Worm (Caenorhabditis elegans): ENCODE results near the gene cutc-1.

The cutc-1 gene

ce11 chrIII:8432143-8432542 is 28.7 kb upstream of the cutc-1 start, which contains the start of gene ZK1236.5:
TSS of gene ZK1236.5 (minus strand) at chrIII:8432214.
- TF ChIP-seq lin-35 (GFP tag; optimal IDR thresholded peaks at IDR 0.05): peak in 1 of 3 experiments; percentile 4
- no peak for TF ChIP-seq unc-62 (GFP tag; optimal IDR thresholded peaks at IDR 0.05)
- peak; percentile 46 for TF ChIP-seq him-1 (tag; optimal IDR thresholded peaks at IDR 0.05)
- peak; percentile 93 for TF ChIP-seq attf-3 (GFP tag; conservative IDR thresholded peaks at IDR 0.05)

ce11 chrIII:8429497-8429896 is 26.1 kb upstream of the cutc-1 start:
- TF ChIP-seq attf-6 (GFP tag; IDR thresholded peaks at IDR 0.05) (no peak), ztf-6 (GFP tag; IDR thresholded peaks at IDR 0.05) (no peak), C06A6.2 (GFP tag; conservative IDR thresholded peaks at IDR 0.05) (no peak), K11D2.4 (GFP tag; IDR thresholded peaks at IDR 0.05) (no peak), unc-62 (GFP tag; optimal IDR thresholded peaks at IDR 0.05) (no peak), nhr-27 (tag; optimal IDR thresholded peaks at IDR 0.05) (no peak), nhr-179 (tag; optimal IDR thresholded peaks at IDR 0.05) (no peak), C17E4.6 (GFP tag; IDR thresholded peaks at IDR 0.05) (no peak), madf-10 (tag; optimal IDR thresholded peaks at IDR 0.05) (no peak), akir-1 (GFP tag; optimal IDR thresholded peaks at IDR 0.05) (no peak), Y79H2A.3 (GFP tag; conservative IDR thresholded peaks at IDR 0.05) (no peak), dox-1 (GFP tag; IDR thresholded peaks at IDR 0.05) (no peak), B0035.1 (tag; optimal IDR thresholded peaks at IDR 0.05) (no peak), lsl-1 (GFP tag; optimal IDR thresholded peaks at IDR 0.05) (no peak), repo-1 (tag; optimal IDR thresholded peaks at IDR 0.05) (no peak), T07F8.4 (tag; optimal IDR thresholded peaks at IDR 0.05) (no peak), lag-1 (GFP tag; IDR thresholded peaks at IDR 0.05) (no peak), lin-35 (GFP tag; optimal IDR thresholded peaks at IDR 0.05) (no peak)

- TF ChIP-seq F55B11.4 (tag; optimal IDR thresholded peaks at IDR 0.05; ENCODE audit: borderline replicate concordance, insufficient read depth) (no peak), dox-1 (GFP tag; IDR thresholded peaks at IDR 0.05) (no peak), madf-6 (GFP tag; IDR thresholded peaks at IDR 0.05) (peak; percentile 96), madf-10 (tag; optimal IDR thresholded peaks at IDR 0.05) (no peak), mcd-1 (GFP tag; IDR thresholded peaks at IDR 0.05) (no peak; the same call in 1 of the 2 replicates), B0336.3 (GFP tag; IDR thresholded peaks at IDR 0.05) (no peak), snpc-1.3 (tag; optimal IDR thresholded peaks at IDR 0.05; ENCODE audit: insufficient read depth) (peak; percentile 7), sdz-38 (tag; optimal IDR thresholded peaks at IDR 0.05) (no peak), ztf-18 (tag; optimal IDR thresholded peaks at IDR 0.05) (no peak), mes-4 (tag; optimal IDR thresholded peaks at IDR 0.05) (no peak), rcor-1 (GFP tag; IDR thresholded peaks at IDR 0.05) (no peak), ztf-6 (GFP tag; IDR thresholded peaks at IDR 0.05) (no peak), F33H1.4 (GFP tag; IDR thresholded peaks at IDR 0.05) (peak; percentile 36; the same call in 1 of the 2 replicates), cebp-2 (GFP tag; IDR thresholded peaks at IDR 0.05) (no peak), lin-54 (GFP tag; optimal IDR thresholded peaks at IDR 0.05) (no peak), madf-8 (GFP tag; conservative IDR thresholded peaks at IDR 0.05) (peak; percentile 95), attf-5 (GFP tag; optimal IDR thresholded peaks at IDR 0.05) (no peak), repo-1 (tag; optimal IDR thresholded peaks at IDR 0.05) (no peak), nhr-179 (tag; optimal IDR thresholded peaks at IDR 0.05) (no peak), F10E7.11 (tag; optimal IDR thresholded peaks at IDR 0.05) (no peak), Y53F4B.3 (GFP tag; IDR thresholded peaks at IDR 0.05) (no peak), athp-1 (tag; optimal IDR thresholded peaks at IDR 0.05) (no peak), egl-44 (GFP tag; IDR thresholded peaks at IDR 0.05) (no peak), lir-1 (GFP tag; conservative IDR thresholded peaks at IDR 0.05) (no peak), lsy-27 (tag; optimal IDR thresholded peaks at IDR 0.05; ENCODE audit: borderline replicate concordance, insufficient read depth) (no peak), attf-3 (GFP tag; conservative IDR thresholded peaks at IDR 0.05) (peak; percentile 55; the same call in 1 of the 2 replicates), snpc-4 (GFP tag; optimal IDR thresholded peaks at IDR 0.05) (no peak), snpc-4 (tag; optimal IDR thresholded peaks at IDR 0.05) (no peak), C06A6.2 (GFP tag; conservative IDR thresholded peaks at IDR 0.05) (no peak), F57C9.4 (tag; optimal IDR thresholded peaks at IDR 0.05) (no peak), lin-35 (GFP tag; optimal IDR thresholded peaks at IDR 0.05) (no peak), hsf-1 (GFP tag; IDR thresholded peaks at IDR 0.05) (no peak), nfya-2 (GFP tag; IDR thresholded peaks at IDR 0.05) (no peak)
Observed at ce11 chrIII:8429035-8429434, 25.6 kb upstream of the cutc-1 start, which contains the start of gene ZK1236.1. TSS of gene ZK1236.1 (plus strand) at chrIII:8429297.

Measured in whole organism, young adult.